Worm (Caenorhabditis elegans) whole organism, mixed stage, embryonic: ENCODE results near the gene srbc-31.

Source experiments
- ceh-39 ChIP-seq: fragments of 150-350 bp; optimal IDR thresholded peaks from 2 replicates; lab custom pipeline; 2014; ENCODE audit warnings: missing biosample characterization, missing genetic modification characterization
- cnd-1 ChIP-seq: fragments of 200-800 bp; sonication (Bioruptor generic); optimal IDR thresholded peaks from 2 replicates; lab custom pipeline; 2018; ENCODE audit warnings: mild to moderate bottlenecking, missing genetic modification characterization, missing compliant biosample characterization
- elt-3 ChIP-seq: fragments of 150-350 bp; optimal IDR thresholded peaks from 2 replicates; lab custom pipeline; 2014; ENCODE audit warnings: missing biosample characterization, missing genetic modification characterization
- lin-13 ChIP-seq: fragments of 150-350 bp; optimal IDR thresholded peaks from 2 replicates; lab custom pipeline; 2014; ENCODE audit warnings: missing biosample characterization, missing genetic modification characterization
- nhr-12 ChIP-seq: fragments of 150-350 bp; optimal IDR thresholded peaks from 2 replicates; lab custom pipeline; 2014; ENCODE audit warnings: missing biosample characterization, missing genetic modification characterization
- nhr-237 ChIP-seq: fragments of 150-350 bp; optimal IDR thresholded peaks from 2 replicates; lab custom pipeline; 2014; ENCODE audit warnings: missing biosample characterization, missing genetic modification characterization
- pha-4 ChIP-seq: fragments of 150-350 bp; optimal IDR thresholded peaks from 2 replicates; lab custom pipeline; 2018; ENCODE audit warnings: missing biosample characterization, missing genetic modification reagents, missing genetic modification characterization
- snpc-4 ChIP-seq: fragments of 150-350 bp; optimal IDR thresholded peaks from 2 replicates; lab custom pipeline; 2014; ENCODE audit warnings: missing biosample characterization, missing genetic modification characterization
- unc-120 ChIP-seq: sonication (generic microtip); optimal IDR thresholded peaks from 2 replicates; lab custom pipeline; 2017; ENCODE audit warnings: missing genetic modification characterization, missing compliant biosample characterization; ENCODE audit not compliant: poor library complexity, severe bottlenecking
- unc-62 ChIP-seq: fragments of 150-350 bp; optimal IDR thresholded peaks from 2 replicates; lab custom pipeline; 2014; ENCODE audit warnings: missing biosample characterization, missing genetic modification reagents, missing genetic modification characterization

DNA sequence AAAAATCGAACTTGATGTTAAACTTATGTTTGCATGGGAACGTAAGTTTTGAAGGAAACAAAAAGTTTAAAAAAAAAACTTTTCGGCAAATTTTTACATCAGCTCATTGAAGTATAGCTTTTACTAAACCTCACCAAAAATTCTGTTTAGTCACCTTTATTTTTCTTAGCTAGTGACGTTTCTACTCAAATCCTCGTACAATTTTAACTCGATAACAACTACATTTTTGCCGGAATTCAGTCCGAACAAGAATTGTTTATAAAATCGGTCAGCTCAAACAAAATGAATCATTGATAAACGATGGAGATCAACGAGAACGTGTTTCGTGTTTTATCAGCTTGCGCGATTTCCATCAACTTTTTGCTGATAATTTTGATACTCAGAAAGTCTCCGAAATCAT is 49.5 kb upstream of the srbc-31 start, which contains the start of gene str-260:
- no peak for TF ChIP-seq unc-62 (GFP tag; lab: Kevin White, UChicago)
- no peak for TF ChIP-seq elt-3
- TF ChIP-seq unc-120 (tag; lab: Kevin White, UChicago): no peak
- TF ChIP-seq pha-4: no peak
- TF ChIP-seq snpc-4 (tag; lab: Kevin White, UChicago): no peak
- TF ChIP-seq nhr-237 (tag; lab: Kevin White, UChicago): no peak
- no peak for TF ChIP-seq lin-13 (tag; lab: Kevin White, UChicago)
- no peak for TF ChIP-seq nhr-12 (tag; lab: Kevin White, UChicago)
- TF ChIP-seq ceh-39 (tag; lab: Kevin White, UChicago): no peak
- no peak for TF ChIP-seq cnd-1 (tag; lab: Kevin White, UChicago)
